Fruit fly (Drosophila melanogaster): ENCODE results near the gene ssp6.

dm6 chr3L:6065881-6066389 is 10.6 kb upstream of the ssp6 start, which contains the start of gene CG42269:
- TF ChIP-seq CG2678 (tag; optimal IDR thresholded peaks at IDR 0.05) = no peak
- no peak for TF ChIP-seq Dp (GFP tag; optimal IDR thresholded peaks at IDR 0.05)

Data from whole organism, embryonic.